Worm (Caenorhabditis elegans) whole organism, young adult: Measurements from ENCODE around the gene C41H7.2.

Experiments used
- B0019.2 ChIP-seq: fragments of 200-800 bp; sonication (Bioruptor generic); conservative IDR thresholded peaks from 2 replicates; pipeline ENCODE4 v1.3.6; 2022; ENCODE audit warnings: missing genetic modification reagents, missing genetic modification characterization, missing compliant biosample characterization
- B0035.1 ChIP-seq: sonication (generic microtip); optimal IDR thresholded peaks from 2 replicates; lab custom pipeline; 2016; ENCODE audit warnings: missing genetic modification characterization, mild to moderate bottlenecking, missing compliant biosample characterization, missing genotype, missing genetic modification reagents
- B0261.1 ChIP-seq: sonication (generic microtip); optimal IDR thresholded peaks from 2 replicates; lab custom pipeline; 2016; ENCODE audit warnings: mild to moderate bottlenecking, missing genetic modification characterization, moderate library complexity, missing compliant biosample characterization
- B0336.3 ChIP-seq: fragments of 200-800 bp; sonication (Bioruptor generic); IDR thresholded peaks from 2 replicates; pipeline ENCODE4 v1.3.6; 2022; ENCODE audit warnings: missing genetic modification characterization, missing compliant biosample characterization
- D2030.7 ChIP-seq: fragments of 200-800 bp; sonication (Bioruptor generic); IDR thresholded peaks from 2 replicates; pipeline ENCODE4 v1.3.6; 2022; ENCODE audit warnings: missing genetic modification reagents, missing genetic modification characterization, missing compliant biosample characterization
- F23B12.7 ChIP-seq: sonication (generic microtip); optimal IDR thresholded peaks from 2 replicates; lab custom pipeline; 2017; ENCODE audit warnings: missing genetic modification characterization, mild to moderate bottlenecking, missing compliant biosample characterization, antibody characterized with exemption, moderate library complexity; ENCODE audit not compliant: insufficient read depth
- F49E8.2 ChIP-seq: sonication (generic microtip); optimal IDR thresholded peaks from 3 replicates; lab custom pipeline; 2017; ENCODE audit warnings: missing genetic modification characterization, mild to moderate bottlenecking, missing compliant biosample characterization, antibody characterized with exemption, moderate library complexity; ENCODE audit not compliant: insufficient read depth
- K11D2.4 ChIP-seq: fragments of 200-800 bp; sonication (Bioruptor generic); IDR thresholded peaks from 2 replicates; pipeline ENCODE4 v1.3.6; 2022; ENCODE audit warnings: missing genetic modification reagents, missing genetic modification characterization, missing compliant biosample characterization
- K12H6.12 ChIP-seq: fragments of 200-800 bp; sonication (Bioruptor generic); optimal IDR thresholded peaks from 2 replicates; lab custom pipeline; 2018; ENCODE audit warnings: mild to moderate bottlenecking, missing genetic modification characterization, missing compliant biosample characterization
- Y56A3A.18 ChIP-seq: fragments of 200-800 bp; sonication (Bioruptor generic); IDR thresholded peaks from 2 replicates; pipeline ENCODE4 v1.3.6; 2022; ENCODE audit warnings: missing genetic modification reagents, missing genetic modification characterization, missing compliant biosample characterization
- aptf-3 ChIP-seq: fragments of 200-800 bp; sonication (Bioruptor generic); IDR thresholded peaks from 2 replicates; pipeline ENCODE4 v1.3.6; 2022; ENCODE audit warnings: missing genetic modification characterization, missing compliant biosample characterization
- attf-3 ChIP-seq: fragments of 200-800 bp; sonication (Bioruptor generic); conservative IDR thresholded peaks from 2 replicates; pipeline ENCODE4 v1.3.6; 2022; ENCODE audit warnings: missing genetic modification reagents, missing genetic modification characterization, missing compliant biosample characterization
- attf-5 ChIP-seq: fragments of 200-800 bp; sonication (Bioruptor generic); optimal IDR thresholded peaks from 2 replicates; lab custom pipeline; 2018; ENCODE audit warnings: mild to moderate bottlenecking, missing genetic modification characterization, missing compliant biosample characterization
- ccch-3 ChIP-seq: fragments of 200-800 bp; sonication (Bioruptor generic); optimal IDR thresholded peaks from 2 replicates; lab custom pipeline; 2018; ENCODE audit warnings: mild to moderate bottlenecking, missing genetic modification characterization, missing compliant biosample characterization
- cebp-2 ChIP-seq: fragments of 200-800 bp; sonication (Bioruptor generic); IDR thresholded peaks from 2 replicates; pipeline ENCODE4 v1.3.6; 2022; ENCODE audit warnings: missing genetic modification characterization, missing compliant biosample characterization
- ceh-100 ChIP-seq: fragments of 200-800 bp; sonication (Bioruptor generic); IDR thresholded peaks from 2 replicates; pipeline ENCODE4 v1.3.6; 2022; ENCODE audit warnings: missing genetic modification reagents, missing genetic modification characterization, missing compliant biosample characterization
- ceh-27 ChIP-seq: fragments of 200-800 bp; sonication (Bioruptor generic); optimal IDR thresholded peaks from 2 replicates; lab custom pipeline; 2018; ENCODE audit warnings: mild to moderate bottlenecking, missing genetic modification characterization, moderate library complexity, missing compliant biosample characterization
- ceh-91 ChIP-seq: fragments of 200-800 bp; sonication (Bioruptor generic); IDR thresholded peaks from 2 replicates; pipeline ENCODE4 v1.3.6; 2022; ENCODE audit warnings: missing genetic modification reagents, missing genetic modification characterization, missing compliant biosample characterization
- die-1 ChIP-seq: sonication (generic microtip); optimal IDR thresholded peaks from 2 replicates; lab custom pipeline; 2016; ENCODE audit warnings: missing genotype, mild to moderate bottlenecking, missing genetic modification characterization, missing compliant biosample characterization
- fkh-3 ChIP-seq: sonication (generic microtip); optimal IDR thresholded peaks from 2 replicates; lab custom pipeline; 2016; ENCODE audit warnings: mild to moderate bottlenecking, missing genetic modification characterization, missing compliant biosample characterization
- hlh-12 ChIP-seq: sonication (generic microtip); optimal IDR thresholded peaks from 2 replicates; lab custom pipeline; 2016; ENCODE audit warnings: missing genetic modification characterization, missing compliant biosample characterization
- hlh-26 ChIP-seq: fragments of 200-800 bp; sonication (Bioruptor generic); conservative IDR thresholded peaks from 2 replicates; pipeline ENCODE4 v1.3.6; 2022; ENCODE audit warnings: missing genetic modification reagents, missing genetic modification characterization, missing compliant biosample characterization
- hmg-20 ChIP-seq: fragments of 200-800 bp; sonication (Bioruptor generic); IDR thresholded peaks from 2 replicates; pipeline ENCODE4 v1.3.6; 2022; ENCODE audit warnings: missing genetic modification reagents, missing genetic modification characterization, missing compliant biosample characterization
- hrde-1 ChIP-seq: sonication (generic microtip); optimal IDR thresholded peaks from 2 replicates; lab custom pipeline; 2016; ENCODE audit warnings: missing genetic modification characterization, mild to moderate bottlenecking, missing compliant biosample characterization, moderate library complexity, missing genotype, missing genetic modification reagents, borderline replicate concordance
- lag-1 ChIP-seq: fragments of 200-800 bp; sonication (Bioruptor generic); IDR thresholded peaks from 2 replicates; pipeline ENCODE4 v1.3.6; 2022; ENCODE audit warnings: missing genetic modification reagents, missing genetic modification characterization, missing compliant biosample characterization
- lsl-1 ChIP-seq: fragments of 200-800 bp; sonication (Bioruptor generic); optimal IDR thresholded peaks from 2 replicates; lab custom pipeline; 2018; ENCODE audit warnings: mild to moderate bottlenecking, missing genetic modification characterization, moderate library complexity, missing compliant biosample characterization
- madf-3 ChIP-seq: fragments of 200-800 bp; sonication (Bioruptor generic); IDR thresholded peaks from 2 replicates; pipeline ENCODE4 v1.3.6; 2022; ENCODE audit warnings: missing genetic modification reagents, missing genetic modification characterization, missing compliant biosample characterization
- madf-6 ChIP-seq: fragments of 200-800 bp; sonication (Bioruptor generic); IDR thresholded peaks from 2 replicates; pipeline ENCODE4 v1.3.6; 2022; ENCODE audit warnings: missing genetic modification reagents, missing genetic modification characterization, missing compliant biosample characterization
- madf-8 ChIP-seq: fragments of 200-800 bp; sonication (Bioruptor generic); conservative IDR thresholded peaks from 2 replicates; pipeline ENCODE4 v1.3.6; 2022; ENCODE audit warnings: missing genetic modification reagents, missing genetic modification characterization, missing compliant biosample characterization
- mcd-1 ChIP-seq: fragments of 200-800 bp; sonication (Bioruptor generic); IDR thresholded peaks from 2 replicates; pipeline ENCODE4 v1.3.6; 2022; ENCODE audit warnings: missing genetic modification reagents, missing genetic modification characterization, missing compliant biosample characterization
- mel-28 ChIP-seq: sonication (generic microtip); optimal IDR thresholded peaks from 2 replicates; lab custom pipeline; 2016; ENCODE audit warnings: borderline replicate concordance, mild to moderate bottlenecking, missing genetic modification characterization, missing compliant biosample characterization
- mes-4 ChIP-seq: sonication (generic microtip); optimal IDR thresholded peaks from 2 replicates; lab custom pipeline; 2016; ENCODE audit warnings: missing genotype, missing genetic modification characterization, missing compliant biosample characterization
- nhr-179 ChIP-seq: sonication (generic microtip); optimal IDR thresholded peaks from 2 replicates; lab custom pipeline; 2016; ENCODE audit warnings: mild to moderate bottlenecking, missing genetic modification characterization, missing compliant biosample characterization
- nhr-80 ChIP-seq: sonication (generic microtip); optimal IDR thresholded peaks from 2 replicates; lab custom pipeline; 2016; ENCODE audit warnings: missing genetic modification characterization, missing compliant biosample characterization
- rpc-1 ChIP-seq, 2 experiments: fragments of 150-350 bp in 1 of 2; sonication (generic microtip) in 1 of 2; optimal IDR thresholded peaks; 2 replicates each; lab custom pipeline; 2014 to 2018; ENCODE audit warnings: missing biosample characterization in 1 of 2, missing genetic modification characterization in 1 of 2, missing genetic modification reagents in 1 of 2, missing genotype in 1 of 2
- snpc-1.1 ChIP-seq: sonication (generic microtip); optimal IDR thresholded peaks from 2 replicates; lab custom pipeline; 2017; ENCODE audit warnings: missing genetic modification characterization, mild to moderate bottlenecking, missing compliant biosample characterization, antibody characterized with exemption, moderate library complexity, missing genotype, missing genetic modification reagents; ENCODE audit not compliant: insufficient read depth
- snpc-3.4 ChIP-seq: sonication (generic microtip); optimal IDR thresholded peaks from 2 replicates; lab custom pipeline; 2017; ENCODE audit warnings: missing genetic modification characterization, mild to moderate bottlenecking, missing compliant biosample characterization, antibody characterized with exemption, moderate library complexity, missing genotype, missing genetic modification reagents
- sptf-2 ChIP-seq: fragments of 200-800 bp; sonication (Bioruptor generic); optimal IDR thresholded peaks from 2 replicates; lab custom pipeline; 2018; ENCODE audit warnings: mild to moderate bottlenecking, missing genetic modification characterization, missing compliant biosample characterization
- tbp1 ChIP-seq: fragments of 200-800 bp; sonication (Bioruptor generic); optimal IDR thresholded peaks from 2 replicates; lab custom pipeline; 2018; ENCODE audit warnings: mild to moderate bottlenecking, missing genetic modification characterization, missing compliant biosample characterization
- tlf-1 ChIP-seq: fragments of 200-800 bp; sonication (Bioruptor generic); optimal IDR thresholded peaks from 2 replicates; lab custom pipeline; 2018; ENCODE audit warnings: mild to moderate bottlenecking, missing genetic modification characterization, missing compliant biosample characterization
- unc-62 ChIP-seq: fragments of 150-350 bp; optimal IDR thresholded peaks from 2 replicates; lab custom pipeline; 2014; ENCODE audit warnings: missing biosample characterization, missing genetic modification reagents, missing genetic modification characterization
- zim-3 ChIP-seq: sonication (generic microtip); optimal IDR thresholded peaks from 2 replicates; lab custom pipeline; 2017; ENCODE audit warnings: mild to moderate bottlenecking, missing genetic modification characterization, moderate library complexity, missing compliant biosample characterization
- ztf-25 ChIP-seq: fragments of 200-800 bp; sonication (Bioruptor generic); IDR thresholded peaks from 2 replicates; pipeline ENCODE4 v1.3.6; 2022; ENCODE audit warnings: missing genetic modification reagents, missing genetic modification characterization, missing compliant biosample characterization
- ztf-26 ChIP-seq: sonication (generic microtip); optimal IDR thresholded peaks from 2 replicates; lab custom pipeline; 2017; ENCODE audit warnings: missing genetic modification characterization, missing compliant biosample characterization
- ztf-3 ChIP-seq: fragments of 200-800 bp; sonication (Bioruptor generic); optimal IDR thresholded peaks from 2 replicates; lab custom pipeline; 2018; ENCODE audit warnings: mild to moderate bottlenecking, missing genetic modification characterization, missing compliant biosample characterization
- ztf-6 ChIP-seq: fragments of 200-800 bp; sonication (Bioruptor generic); IDR thresholded peaks from 2 replicates; pipeline ENCODE4 v1.3.6; 2022; ENCODE audit warnings: missing genetic modification reagents, missing genetic modification characterization, missing compliant biosample characterization

C41H7.2 gene

ce11 chrII:3056266-3056872 lies 41.8 kb downstream of the C41H7.2 start, which contains the start of gene lin-8 (continued):
- TF ChIP-seq sptf-2 (GFP tag; lab: Kevin White, UChicago), result no peak
- TF ChIP-seq ccch-3 (GFP tag; lab: Kevin White, UChicago), result no peak
- TF ChIP-seq ceh-100, result no peak
- TF ChIP-seq B0035.1 (tag; lab: Kevin White, UChicago), result no peak
- TF ChIP-seq madf-8 (GFP tag; lab: Robert Waterston, UW), result peak; percentile 78
- no peak for TF ChIP-seq F23B12.7 (tag; lab: Kevin White, UChicago)
- peak; percentile 5 for TF ChIP-seq tlf-1
- TF ChIP-seq ztf-25 (GFP tag; lab: Robert Waterston, UW), result no peak
- no peak for TF ChIP-seq rpc-1 (optimal IDR thresholded peaks at IDR 0.05; lab: Kevin White, UChicago)
- TF ChIP-seq rpc-1 (tag; optimal IDR thresholded peaks at IDR 0.05; lab: Kevin White, UChicago), result no peak
- TF ChIP-seq cebp-2, result no peak
- no peak for TF ChIP-seq K12H6.12
- TF ChIP-seq fkh-3 (tag; lab: Kevin White, UChicago), result no peak
- TF ChIP-seq B0336.3 (GFP tag; lab: Robert Waterston, UW), result 0 out of 2 replicates have a peak, but pooled peaks have one; percentile 18
- TF ChIP-seq mes-4, result no peak
- no peak for TF ChIP-seq mcd-1 (GFP tag; lab: Robert Waterston, UW)
- TF ChIP-seq snpc-3.4 (tag; lab: Kevin White, UChicago), result peak; percentile 40
- no peak for TF ChIP-seq aptf-3 (GFP tag; lab: Robert Waterston, UW)
- TF ChIP-seq mel-28, result no peak
- TF ChIP-seq unc-62 (GFP tag; lab: Kevin White, UChicago), result no peak
- TF ChIP-seq K11D2.4 (GFP tag; lab: Robert Waterston, UW), result no peak
- no peak for TF ChIP-seq madf-3 (GFP tag; lab: Robert Waterston, UW)
- TF ChIP-seq ztf-6 (GFP tag; lab: Robert Waterston, UW), result no peak
- TF ChIP-seq B0261.1, result peak; percentile 2
- no peak for TF ChIP-seq hmg-20
- TF ChIP-seq attf-3 (GFP tag; lab: Robert Waterston, UW), result no peak
- peak; percentile 90 for TF ChIP-seq madf-6 (GFP tag; lab: Robert Waterston, UW)
- no peak for TF ChIP-seq die-1
- no peak for TF ChIP-seq nhr-80 (tag; lab: Kevin White, UChicago)
- TF ChIP-seq lag-1, result no peak
- TF ChIP-seq ceh-27 (GFP tag; lab: Kevin White, UChicago), result no peak
- TF ChIP-seq ceh-91 (GFP tag; lab: Robert Waterston, UW), result peak; percentile 75
- TF ChIP-seq ztf-26 (tag; lab: Kevin White, UChicago), result no peak
- no peak for TF ChIP-seq zim-3 (tag; lab: Kevin White, UChicago)
- no peak for TF ChIP-seq attf-5
- TF ChIP-seq F49E8.2 (tag; lab: Kevin White, UChicago), result no peak
- TF ChIP-seq B0019.2 (GFP tag; lab: Robert Waterston, UW), result no peak
- no peak for TF ChIP-seq nhr-179 (tag; lab: Kevin White, UChicago)
- TF ChIP-seq Y56A3A.18 (GFP tag; lab: Robert Waterston, UW), result no peak
- no peak for TF ChIP-seq hlh-12 (tag; lab: Kevin White, UChicago)
- peak; percentile 79 for TF ChIP-seq D2030.7 (GFP tag; lab: Robert Waterston, UW)
- no peak for TF ChIP-seq hlh-26 (GFP tag; lab: Robert Waterston, UW)
- peak; percentile 40 for TF ChIP-seq tbp1 (GFP tag; lab: Kevin White, UChicago)
- TF ChIP-seq ztf-3 (GFP tag; lab: Kevin White, UChicago), result no peak
- peak; percentile 100 for TF ChIP-seq lsl-1 (GFP tag; lab: Kevin White, UChicago)
- TF ChIP-seq snpc-1.1 (tag; lab: Kevin White, UChicago), result no peak
- TF ChIP-seq hrde-1, result no peak
- TF ChIP-seq, all 124 proteins: peak for 18
